Worm (Caenorhabditis elegans): ENCODE results near the gene pinn-1.

pinn-1 gene

DNA sequence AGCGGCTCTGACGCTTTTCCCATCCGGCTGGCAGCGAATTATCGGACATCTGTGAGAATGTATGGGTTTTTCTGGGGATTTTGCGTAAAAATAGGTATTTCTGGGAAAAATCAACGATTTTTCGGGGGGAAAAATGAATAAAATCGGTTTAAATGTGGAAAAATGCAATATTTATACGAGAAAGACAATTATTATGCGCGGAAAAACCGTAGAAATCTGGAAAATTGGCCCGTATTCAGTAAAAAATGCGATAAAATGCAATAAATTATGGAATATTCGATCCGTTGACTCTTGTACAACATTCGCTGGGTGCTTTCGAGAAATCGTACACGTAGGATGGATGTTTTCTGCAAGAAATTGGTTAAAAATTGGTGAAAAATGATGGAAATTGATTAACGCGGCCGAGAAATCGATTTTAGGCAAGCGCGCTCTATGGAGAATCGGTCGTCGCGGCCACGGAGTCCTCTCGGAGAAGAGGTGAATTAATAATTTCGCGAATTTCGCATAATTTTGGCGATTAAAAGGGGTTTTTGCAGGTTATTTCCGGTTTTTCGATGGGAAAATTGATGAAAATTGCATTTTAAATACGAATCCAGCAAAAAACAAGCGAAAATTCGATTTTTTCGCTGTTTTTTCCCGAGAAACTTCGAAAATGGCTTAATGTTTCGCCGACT is at the start of gene pinn-1 (continued):
- no peak for TF ChIP-seq nhr-237 (tag; optimal IDR thresholded peaks at IDR 0.05)
- peak; percentile 18; the same call in 1 of the 2 replicates for TF ChIP-seq set-16 (GFP tag; IDR thresholded peaks at IDR 0.05)
- TF ChIP-seq daf-12 (tag; optimal IDR thresholded peaks at IDR 0.05) = no peak
- TF ChIP-seq php-3 (GFP tag; IDR thresholded peaks at IDR 0.05) = peak; percentile 79
- TF ChIP-seq ceh-32 (tag; optimal IDR thresholded peaks at IDR 0.05; ENCODE audit: poor library complexity) = no peak
- no peak for TF ChIP-seq egl-27 (tag; optimal IDR thresholded peaks at IDR 0.05)
- TF ChIP-seq mxl-3 (GFP tag; optimal IDR thresholded peaks at IDR 0.05) = peak; percentile 72
- TF ChIP-seq Y48G9A.11 (GFP tag; IDR thresholded peaks at IDR 0.05) = peak; percentile 90
- TF ChIP-seq tag-97 (GFP tag; IDR thresholded peaks at IDR 0.05) = peak; percentile 87; the same call in 1 of the 2 replicates
- peak; percentile 88 for TF ChIP-seq madf-9 (GFP tag; conservative IDR thresholded peaks at IDR 0.05)
- no peak for TF ChIP-seq Y5F2A.4 (GFP tag; optimal IDR thresholded peaks at IDR 0.05)
- TF ChIP-seq Y75B8A.6 (GFP tag; IDR thresholded peaks at IDR 0.05) = 0 out of 2 replicates have a peak, but pooled peaks have one; percentile 24
- no peak for TF ChIP-seq ama-1 (optimal IDR thresholded peaks at IDR 0.05)
- peak; percentile 78 for TF ChIP-seq hlh-11 (tag; optimal IDR thresholded peaks at IDR 0.05)
- no peak for TF ChIP-seq lin-29 (GFP tag; IDR thresholded peaks at IDR 0.05)
- TF ChIP-seq dve-1 (tag; optimal IDR thresholded peaks at IDR 0.05; ENCODE audit: insufficient read depth) = peak; percentile 78
- TF ChIP-seq hmg-1.1 (GFP tag; IDR thresholded peaks at IDR 0.05) = peak; percentile 79
- TF ChIP-seq daf-8 (GFP tag; IDR thresholded peaks at IDR 0.05) = no peak
- peak; percentile 80 for TF ChIP-seq mep-1 (tag; optimal IDR thresholded peaks at IDR 0.05)
- no peak for TF ChIP-seq pqm-1 (tag; optimal IDR thresholded peaks at IDR 0.05)
- no peak for TF ChIP-seq nhr-41 (GFP tag; IDR thresholded peaks at IDR 0.05)
- 0 out of 2 replicates have a peak, but pooled peaks have one; percentile 41 for TF ChIP-seq arid-1 (GFP tag; conservative IDR thresholded peaks at IDR 0.05)
- TF ChIP-seq lin-15B (tag; optimal IDR thresholded peaks at IDR 0.05) = peak; percentile 71
- TF ChIP-seq nhr-77 (tag; optimal IDR thresholded peaks at IDR 0.05) = peak; percentile 53
- TF ChIP-seq fkh-10 (GFP tag; optimal IDR thresholded peaks at IDR 0.05) = peak; percentile 65
- TF ChIP-seq nhr-76 (tag; optimal IDR thresholded peaks at IDR 0.05) = no peak
- TF ChIP-seq hif-1 (tag; optimal IDR thresholded peaks at IDR 0.05) = peak in 1 of 2 experiments; percentile 94
- no peak for TF ChIP-seq T20F7.1 (GFP tag; optimal IDR thresholded peaks at IDR 0.05)
- TF ChIP-seq lim-7 (GFP tag; IDR thresholded peaks at IDR 0.05) = no peak
- peak; percentile 81 for TF ChIP-seq rbr-2 (tag; optimal IDR thresholded peaks at IDR 0.05)
- peak; percentile 90 for TF ChIP-seq sdz-12 (GFP tag; optimal IDR thresholded peaks at IDR 0.05)
- peak; percentile 26 for TF ChIP-seq zfp-2 (tag; optimal IDR thresholded peaks at IDR 0.05)
- TF ChIP-seq hlh-30 (tag; optimal IDR thresholded peaks at IDR 0.05; ENCODE audit: insufficient read depth) = peak; percentile 51
- peak; percentile 83; the same call in 1 of the 2 replicates for TF ChIP-seq nhr-42 (GFP tag; IDR thresholded peaks at IDR 0.05)
- peak; percentile 53 for TF ChIP-seq nhr-11 (tag; optimal IDR thresholded peaks at IDR 0.05)
- TF ChIP-seq lsy-2 (tag; optimal IDR thresholded peaks at IDR 0.05) = peak; percentile 59 to 89
- no peak for TF ChIP-seq spr-3 (GFP tag; optimal IDR thresholded peaks at IDR 0.05)
- no peak for TF ChIP-seq unc-39 (tag; optimal IDR thresholded peaks at IDR 0.05)
- TF ChIP-seq dpl-1 (GFP tag; optimal IDR thresholded peaks at IDR 0.05) = peak; percentile 76
- TF ChIP-seq tra-1 (GFP tag; IDR thresholded peaks at IDR 0.05) = peak; percentile 82
- TF ChIP-seq ztf-7 (tag; optimal IDR thresholded peaks at IDR 0.05) = peak; percentile 77
- peak in 1 of 2 experiments; percentile 12 for TF ChIP-seq ZK546.5 (tag; optimal IDR thresholded peaks at IDR 0.05)
- peak; percentile 100 for TF ChIP-seq mes-2 (tag; optimal IDR thresholded peaks at IDR 0.05; ENCODE audit: poor library complexity, severe bottlenecking)
- TF ChIP-seq lin-13 (GFP tag; optimal IDR thresholded peaks at IDR 0.05) = peak; percentile 83
- no peak for TF ChIP-seq R02D3.7 (tag; optimal IDR thresholded peaks at IDR 0.05)
- TF ChIP-seq zag-1 (tag; optimal IDR thresholded peaks at IDR 0.05) = no peak
- TF ChIP-seq lir-3 (tag; optimal IDR thresholded peaks at IDR 0.05) = no peak
- peak; percentile 44 for TF ChIP-seq nhr-28 (tag; optimal IDR thresholded peaks at IDR 0.05)
- no peak for TF ChIP-seq aly-2 (tag; optimal IDR thresholded peaks at IDR 0.05)
- TF ChIP-seq jun-1 (tag; optimal IDR thresholded peaks at IDR 0.05) = peak; percentile 68

All from whole organism, L4 larva.